Fruit fly (Drosophila melanogaster) whole organism, prepupa: ENCODE data around the gene Septin4.
A peak's percentile ranks its signal among the peaks of the same experiment; 100 is the strongest.

Experiments used
- CG11294 ChIP-seq: fragments of 200-800 bp; sonication (Bioruptor generic); IDR thresholded peaks from 2 replicates; pipeline ENCODE4 v1.3.6; 2022; ENCODE audit warnings: missing biosample characterization, missing genetic modification characterization
- CG11762 ChIP-seq: fragments of 200-800 bp; sonication (Bioruptor generic); optimal IDR thresholded peaks from 3 replicates; lab custom pipeline; 2016; ENCODE audit warnings: missing biosample characterization, missing genetic modification characterization; ENCODE audit not compliant: insufficient read depth
- CG15336 ChIP-seq: fragments of 200-800 bp; sonication (Bioruptor generic); IDR thresholded peaks from 2 replicates; pipeline ENCODE4 v1.3.6; 2022; ENCODE audit warnings: missing biosample characterization, missing genetic modification characterization
- CG1621 ChIP-seq: fragments of 200-800 bp; sonication (Bioruptor generic); optimal IDR thresholded peaks from 3 replicates; lab custom pipeline; 2018; ENCODE audit warnings: missing biosample characterization, mild to moderate bottlenecking, missing genetic modification characterization
- CG3032 ChIP-seq: fragments of 200-800 bp; optimal IDR thresholded peaks from 2 replicates; lab custom pipeline; 2019; ENCODE audit warnings: missing biosample characterization, mild to moderate bottlenecking, missing genetic modification characterization, moderate library complexity
- CG32006 ChIP-seq: fragments of 200-800 bp; sonication (Bioruptor generic); optimal IDR thresholded peaks from 3 replicates; lab custom pipeline; 2017; ENCODE audit warnings: missing biosample characterization, mild to moderate bottlenecking, missing genetic modification characterization
- CG4318 ChIP-seq: fragments of 200-800 bp; sonication (Bioruptor generic); optimal IDR thresholded peaks from 3 replicates; lab custom pipeline; 2017; ENCODE audit warnings: missing biosample characterization, mild to moderate bottlenecking, missing genetic modification characterization
- CG6792 ChIP-seq: fragments of 200-800 bp; sonication (Bioruptor generic); optimal IDR thresholded peaks from 3 replicates; lab custom pipeline; 2016; ENCODE audit warnings: missing biosample characterization, missing genetic modification characterization
- CG6808 ChIP-seq: fragments of 200-800 bp; sonication (Bioruptor generic); optimal IDR thresholded peaks from 3 replicates; lab custom pipeline; 2017; ENCODE audit warnings: missing biosample characterization, missing genetic modification characterization, mild to moderate bottlenecking, moderate library complexity, missing genetic modification reagents
- CG6854 ChIP-seq: fragments of 200-800 bp; sonication (Bioruptor generic); optimal IDR thresholded peaks from 2 replicates; lab custom pipeline; 2017; ENCODE audit warnings: missing biosample characterization, mild to moderate bottlenecking, missing genetic modification characterization
- CG8119 ChIP-seq: fragments of 200-800 bp; sonication (Bioruptor generic); IDR thresholded peaks from 3 replicates; pipeline ENCODE4 v1.3.6; 2022; ENCODE audit warnings: missing biosample characterization, missing genetic modification characterization
- Eip75B ChIP-seq: fragments of 200-800 bp; sonication (Bioruptor generic); optimal IDR thresholded peaks from 3 replicates; lab custom pipeline; 2016; ENCODE audit warnings: missing biosample characterization, missing genetic modification characterization
- Eip78C ChIP-seq: fragments of 200-800 bp; sonication (Bioruptor generic); peaks from one replicate; lab custom pipeline; 2016; ENCODE audit warnings: missing biosample characterization, missing genetic modification characterization
- Eip93F ChIP-seq: fragments of 200-800 bp; sonication (Bioruptor generic); optimal IDR thresholded peaks from 2 replicates; lab custom pipeline; 2016; ENCODE audit warnings: missing biosample characterization, mild to moderate bottlenecking, missing genetic modification characterization
- Ets21C ChIP-seq: fragments of 200-800 bp; sonication (Bioruptor generic); optimal IDR thresholded peaks from 3 replicates; lab custom pipeline; 2016; ENCODE audit warnings: missing biosample characterization, missing genetic modification characterization
- Gug ChIP-seq: fragments of 200-800 bp; sonication (Bioruptor generic); IDR thresholded peaks from 2 replicates; pipeline ENCODE4 v1.3.6; 2022; ENCODE audit warnings: missing biosample characterization, missing genetic modification characterization
- Hr39 ChIP-seq: fragments of 200-800 bp; sonication (Bioruptor generic); optimal IDR thresholded peaks from 2 replicates; lab custom pipeline; 2016; ENCODE audit warnings: missing biosample characterization, missing genetic modification characterization
- Hr4 ChIP-seq: fragments of 200-800 bp; sonication (Bioruptor generic); optimal IDR thresholded peaks from 3 replicates; lab custom pipeline; 2016; ENCODE audit warnings: missing biosample characterization, missing genetic modification characterization
- Lpt ChIP-seq: fragments of 200-800 bp; sonication (Bioruptor generic); optimal IDR thresholded peaks from 3 replicates; lab custom pipeline; 2016; ENCODE audit warnings: missing biosample characterization, missing genetic modification characterization
- Met ChIP-seq: fragments of 200-800 bp; sonication (Bioruptor generic); optimal IDR thresholded peaks from 3 replicates; lab custom pipeline; 2016; ENCODE audit warnings: missing biosample characterization, missing genetic modification characterization
- Smox ChIP-seq: fragments of 200-800 bp; sonication (Bioruptor generic); optimal IDR thresholded peaks from 3 replicates; lab custom pipeline; 2016; ENCODE audit warnings: missing biosample characterization, missing genetic modification characterization
- Sox102F ChIP-seq: fragments of 200-800 bp; sonication (Bioruptor generic); optimal IDR thresholded peaks from 2 replicates; lab custom pipeline; 2016; ENCODE audit warnings: missing biosample characterization, mild to moderate bottlenecking, missing genetic modification characterization
- Sox15 ChIP-seq: fragments of 200-800 bp; sonication (Bioruptor generic); optimal IDR thresholded peaks from 3 replicates; lab custom pipeline; 2016; ENCODE audit warnings: missing biosample characterization, missing genetic modification characterization
- achi ChIP-seq: fragments of 200-800 bp; sonication (Bioruptor generic); optimal IDR thresholded peaks from 3 replicates; lab custom pipeline; 2016; ENCODE audit warnings: missing biosample characterization, missing genetic modification characterization
- acj6 ChIP-seq: fragments of 200-800 bp; sonication (Bioruptor generic); optimal IDR thresholded peaks from 3 replicates; lab custom pipeline; 2016; ENCODE audit warnings: missing biosample characterization, missing genetic modification characterization
- cyc ChIP-seq: fragments of 200-800 bp; sonication (Bioruptor generic); optimal IDR thresholded peaks from 3 replicates; lab custom pipeline; 2016; ENCODE audit warnings: missing biosample characterization, missing genetic modification characterization
- dac ChIP-seq: fragments of 200-800 bp; sonication (Bioruptor generic); optimal IDR thresholded peaks from 2 replicates; lab custom pipeline; 2017; ENCODE audit warnings: missing biosample characterization, mild to moderate bottlenecking, missing genetic modification characterization
- dsx ChIP-seq: fragments of 200-800 bp; optimal IDR thresholded peaks from 3 replicates; lab custom pipeline; 2019; ENCODE audit warnings: missing biosample characterization, mild to moderate bottlenecking, missing genetic modification characterization, moderate library complexity; ENCODE audit not compliant: poor library complexity, severe bottlenecking
- eg ChIP-seq: fragments of 200-800 bp; sonication (Bioruptor generic); IDR thresholded peaks from 3 replicates; pipeline ENCODE4 v1.3.6; 2022; ENCODE audit warnings: missing biosample characterization, missing genetic modification characterization
- esn ChIP-seq: fragments of 200-800 bp; sonication (Bioruptor generic); optimal IDR thresholded peaks from 2 replicates; lab custom pipeline; 2016; ENCODE audit warnings: missing biosample characterization, mild to moderate bottlenecking, missing genetic modification characterization, moderate library complexity
- fkh ChIP-seq: fragments of 200-800 bp; sonication (Bioruptor generic); optimal IDR thresholded peaks from 3 replicates; lab custom pipeline; 2017; ENCODE audit warnings: missing biosample characterization, mild to moderate bottlenecking, missing genetic modification characterization, moderate library complexity
- lz ChIP-seq: fragments of 200-800 bp; sonication (Bioruptor generic); optimal IDR thresholded peaks from 3 replicates; lab custom pipeline; 2016; ENCODE audit warnings: missing biosample characterization, missing genetic modification characterization
- pdm3 ChIP-seq: fragments of 200-800 bp; sonication (Bioruptor generic); optimal IDR thresholded peaks from 3 replicates; lab custom pipeline; 2016; ENCODE audit warnings: missing biosample characterization, missing genetic modification characterization
- salr ChIP-seq, 2 experiments: fragments of 200-800 bp; sonication (Bioruptor generic); optimal IDR thresholded peaks; 3 replicates each; lab custom pipeline; 2016 to 2018; ENCODE audit warnings: missing biosample characterization in 2 of 2, missing genetic modification characterization in 2 of 2, mild to moderate bottlenecking in 1 of 2
- spab ChIP-seq: fragments of 200-800 bp; sonication (Bioruptor generic); optimal IDR thresholded peaks from 2 replicates; lab custom pipeline; 2017; ENCODE audit warnings: missing biosample characterization, mild to moderate bottlenecking, missing genetic modification characterization, missing genetic modification reagents
- svp ChIP-seq: fragments of 200-800 bp; sonication (Bioruptor generic); peaks from one replicate; lab custom pipeline; 2016; ENCODE audit warnings: missing biosample characterization, missing genetic modification characterization
- topi ChIP-seq: fragments of 200-800 bp; sonication (Bioruptor generic); optimal IDR thresholded peaks from 3 replicates; lab custom pipeline; 2016; ENCODE audit warnings: missing biosample characterization, missing genetic modification characterization
- vri ChIP-seq: fragments of 200-800 bp; sonication (Bioruptor generic); optimal IDR thresholded peaks from 3 replicates; lab custom pipeline; 2016; ENCODE audit warnings: missing biosample characterization, mild to moderate bottlenecking, missing genetic modification characterization

The Septin4 gene

DNA sequence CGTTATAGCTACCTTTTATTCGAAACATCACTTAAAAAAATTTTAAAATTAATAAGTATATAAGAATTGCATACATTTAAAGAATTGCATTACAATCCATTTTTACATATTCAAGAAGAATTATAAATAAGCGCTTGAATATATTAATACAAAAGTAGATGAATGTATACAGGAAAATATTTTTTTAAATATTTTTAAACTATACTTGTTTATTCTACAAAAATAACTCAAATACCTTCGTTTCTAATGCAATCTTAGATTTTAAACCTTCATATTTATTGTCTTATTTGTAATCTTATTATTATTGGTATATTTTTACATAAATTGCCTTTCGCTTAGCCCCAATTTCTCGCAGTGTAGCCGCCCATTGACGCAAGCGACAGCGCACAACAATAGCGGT is 17.8 kb downstream of the Septin4 start (continued):
- peak; percentile 37 for TF ChIP-seq esn (GFP tag; lab: Kevin White, UChicago)
- no peak for TF ChIP-seq Smox (GFP tag; lab: Kevin White, UChicago)
- peak; percentile 50; the same call in 2 of the 3 replicates for TF ChIP-seq CG8119
- no peak for TF ChIP-seq Hr39 (GFP tag; lab: Kevin White, UChicago)
- peak; percentile 38 for TF ChIP-seq achi (GFP tag; lab: Kevin White, UChicago)
- no peak for TF ChIP-seq Hr4
- TF ChIP-seq svp (GFP tag; lab: Kevin White, UChicago), result peak; percentile 66
- no peak for TF ChIP-seq CG11294
- TF ChIP-seq lz (GFP tag; lab: Kevin White, UChicago), result no peak

DNA sequence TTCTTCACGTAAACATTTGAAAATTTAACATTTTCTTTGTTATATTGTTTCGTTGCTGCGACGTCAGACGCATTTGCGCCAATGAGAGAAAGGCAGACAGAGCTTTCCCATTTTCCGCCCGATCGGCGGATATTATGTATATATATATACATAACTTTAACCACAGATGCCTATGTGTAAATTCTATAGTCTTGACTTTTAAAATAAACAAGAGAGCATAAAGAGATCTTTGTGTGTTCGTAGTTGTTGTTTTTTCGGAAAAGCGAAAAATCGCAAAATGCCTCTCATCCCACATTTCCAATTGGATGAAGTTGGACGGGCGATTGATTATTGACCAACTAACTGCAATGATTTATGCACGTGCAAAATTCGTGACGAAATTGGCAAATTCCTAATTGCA is 18.3 kb downstream of the Septin4 start, which contains the start of gene CG13012:
CG13012 (minus strand) TSS at position 101 of the 400 bp plus-strand sequence.
- no peak for TF ChIP-seq CG4318 (GFP tag; lab: Kevin White, UChicago)
- peak; percentile 52 for TF ChIP-seq Eip78C

DNA sequence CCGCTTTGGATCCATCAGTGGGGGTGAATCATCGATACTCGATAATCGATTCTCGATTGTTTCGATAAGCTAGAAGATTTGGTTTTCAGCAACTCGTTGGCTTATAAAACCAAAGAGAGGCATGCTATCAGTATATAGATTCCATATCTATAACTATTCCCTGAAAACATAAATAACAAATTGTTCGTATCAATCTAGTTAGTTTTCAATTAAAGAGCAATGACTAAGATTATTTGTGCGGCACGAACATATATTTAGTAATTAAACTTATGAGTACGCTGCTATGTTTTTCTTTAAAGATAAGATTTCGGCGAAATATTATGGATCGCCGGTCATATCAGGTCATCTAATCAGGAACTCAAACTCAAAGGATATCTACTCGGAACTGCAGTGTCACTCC is 20.4 kb downstream of the Septin4 start:
- TF ChIP-seq fkh, result no peak
- no peak for TF ChIP-seq spab (GFP tag; lab: Kevin White, UChicago)
- TF ChIP-seq cyc (GFP tag; lab: Kevin White, UChicago), result no peak
- no peak for TF ChIP-seq topi (GFP tag; lab: Kevin White, UChicago)
- TF ChIP-seq CG6854 (GFP tag; lab: Kevin White, UChicago), result no peak
- TF ChIP-seq CG4318 (GFP tag; lab: Kevin White, UChicago), result no peak
- TF ChIP-seq CG3032, result no peak
- no peak for TF ChIP-seq salr (GFP tag; optimal IDR thresholded peaks at IDR 0.05; lab: Kevin White, UChicago)
- TF ChIP-seq svp (GFP tag; lab: Kevin White, UChicago), result no peak

DNA sequence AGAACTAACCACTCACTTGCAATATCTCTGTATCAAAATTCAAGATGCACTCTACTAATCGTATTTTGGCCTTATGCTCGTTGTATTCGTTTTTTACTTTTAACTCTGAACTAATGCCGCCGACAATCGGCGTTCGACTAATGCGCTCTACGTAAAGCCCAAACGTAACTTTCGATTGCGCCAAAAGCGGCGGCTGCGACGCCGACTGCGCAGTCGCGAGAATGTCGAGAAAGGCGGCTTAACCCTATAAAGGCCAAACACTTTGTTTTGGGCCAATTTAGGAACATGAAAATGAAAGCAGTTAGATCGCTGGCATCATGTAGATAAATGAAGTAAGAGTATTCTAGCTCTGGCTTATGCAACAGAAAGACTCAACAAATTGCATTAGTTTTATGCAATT is 22.1 kb downstream of the Septin4 start:
- TF ChIP-seq pdm3 (GFP tag; lab: Kevin White, UChicago) (no peak), dsx (GFP tag; lab: Kevin White, UChicago) (no peak), esn (GFP tag; lab: Kevin White, UChicago) (no peak), dac (GFP tag; lab: Kevin White, UChicago) (no peak), CG1621 (tag; lab: Kevin White, UChicago) (no peak), svp (GFP tag; lab: Kevin White, UChicago) (no peak), achi (GFP tag; lab: Kevin White, UChicago) (no peak), CG6854 (GFP tag; lab: Kevin White, UChicago) (no peak), CG8119 (no peak), fkh (no peak), acj6 (GFP tag; lab: Kevin White, UChicago) (no peak), eg (GFP tag; lab: Robert Waterston, UW) (no peak), Sox15 (GFP tag; lab: Kevin White, UChicago) (no peak), Eip93F (GFP tag; lab: Kevin White, UChicago) (no peak), topi (GFP tag; lab: Kevin White, UChicago) (no peak), spab (GFP tag; lab: Kevin White, UChicago) (no peak), CG6808 (GFP tag; lab: Kevin White, UChicago) (no peak)

DNA sequence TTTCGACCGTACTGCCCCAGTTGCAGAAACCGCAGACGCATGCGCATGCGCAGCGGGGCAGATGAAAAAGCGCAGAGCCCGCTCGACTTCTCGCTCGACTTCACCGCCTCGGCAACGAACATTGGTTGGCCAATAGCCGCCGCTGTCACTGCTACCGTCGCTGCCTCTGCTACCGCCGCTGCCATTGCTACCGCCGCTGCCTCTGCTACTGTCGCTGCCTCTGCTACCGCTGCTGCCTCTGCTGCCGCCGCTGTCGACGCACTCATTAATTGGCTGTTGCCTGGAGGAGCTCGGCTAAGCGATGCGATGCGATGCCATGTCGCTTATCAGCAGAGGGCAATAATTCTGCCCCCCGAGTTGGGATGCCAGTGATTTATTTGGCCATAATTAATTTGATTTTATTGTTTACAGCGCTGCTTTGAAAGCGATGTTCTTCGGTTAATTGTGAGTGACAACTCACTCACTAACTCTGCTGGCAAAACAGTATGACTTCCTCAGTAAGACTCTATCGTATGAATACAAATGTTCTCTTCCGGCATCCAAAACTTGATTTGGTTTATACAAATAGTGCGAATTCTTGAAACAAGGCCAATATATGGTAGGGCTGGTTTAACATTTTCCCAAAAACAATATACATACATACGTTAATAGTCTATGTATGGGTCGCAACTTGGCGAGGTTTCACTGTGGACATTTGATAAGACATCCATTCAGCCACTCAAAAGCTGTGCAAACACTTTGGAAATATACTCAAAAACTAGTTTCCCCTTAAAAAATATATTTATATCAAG is 24.1 kb downstream of the Septin4 start:
- TF ChIP-seq Eip75B (GFP tag; lab: Kevin White, UChicago), result no peak
- no peak for TF ChIP-seq Ets21C (GFP tag; lab: Kevin White, UChicago)
- no peak for TF ChIP-seq CG11294
- peak; percentile 0 for TF ChIP-seq acj6 (GFP tag; lab: Kevin White, UChicago)
- TF ChIP-seq salr (GFP tag; optimal IDR thresholded peaks at IDR 0.05; lab: Kevin White, UChicago), result no peak
- no peak for TF ChIP-seq Lpt
- no peak for TF ChIP-seq eg (GFP tag; lab: Robert Waterston, UW)
- peak; percentile 8 for TF ChIP-seq topi (GFP tag; lab: Kevin White, UChicago)
- TF ChIP-seq pdm3 (GFP tag; lab: Kevin White, UChicago), result peak; percentile 6
- no peak for TF ChIP-seq Gug (GFP tag; lab: Robert Waterston, UW)
- peak; percentile 3 for TF ChIP-seq esn (GFP tag; lab: Kevin White, UChicago)
- TF ChIP-seq CG15336 (GFP tag; lab: Robert Waterston, UW), result 0 out of 2 replicates have a peak, but pooled peaks have one; percentile 17
- no peak for TF ChIP-seq vri (GFP tag; lab: Kevin White, UChicago)
- TF ChIP-seq Smox (GFP tag; lab: Kevin White, UChicago), result no peak
- TF ChIP-seq Sox102F (GFP tag; lab: Kevin White, UChicago), result peak; percentile 22
- TF ChIP-seq Eip78C, result peak; percentile 63
- TF ChIP-seq CG6808 (GFP tag; lab: Kevin White, UChicago), result no peak
- no peak for TF ChIP-seq spab (GFP tag; lab: Kevin White, UChicago)
- no peak for TF ChIP-seq CG11762
- TF ChIP-seq Eip93F (GFP tag; lab: Kevin White, UChicago), result no peak
- TF ChIP-seq svp (GFP tag; lab: Kevin White, UChicago), result peak; percentile 90
- TF ChIP-seq CG8119, result no peak
- TF ChIP-seq Hr4, result peak; percentile 16
- peak; percentile 6 for TF ChIP-seq lz (GFP tag; lab: Kevin White, UChicago)
- TF ChIP-seq CG4318 (GFP tag; lab: Kevin White, UChicago), result no peak
- TF ChIP-seq CG32006 (GFP tag; lab: Kevin White, UChicago), result peak; percentile 19
- TF ChIP-seq Met (GFP tag; lab: Kevin White, UChicago), result peak; percentile 40
- TF ChIP-seq CG6792, result no peak
- no peak for TF ChIP-seq CG1621 (tag; lab: Kevin White, UChicago)
